Fruit fly (Drosophila melanogaster): ENCODE measurements around the gene dati.

dati gene

DNA sequence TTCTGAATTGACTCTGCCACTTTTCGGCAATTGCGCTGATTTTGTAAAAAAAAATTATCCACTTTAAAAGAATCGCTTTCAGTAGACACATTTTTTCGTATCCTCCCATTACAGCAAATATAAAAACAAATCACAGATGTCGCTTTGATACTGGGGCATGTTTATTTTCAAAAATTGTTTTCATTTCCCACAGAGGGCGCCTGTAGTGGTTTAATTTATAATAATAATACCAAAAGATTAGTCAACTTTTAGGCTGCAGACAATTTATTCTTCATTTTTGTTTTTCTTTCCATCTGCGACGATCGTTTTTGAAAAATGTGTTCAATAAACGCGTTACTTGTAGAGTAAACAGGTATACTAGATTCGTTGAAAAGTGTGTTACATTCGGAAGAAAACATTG, 11.4 kb upstream of the dati start:
- no peak for TF ChIP-seq psq (optimal IDR thresholded peaks at IDR 0.05)
- TF ChIP-seq Dll (optimal IDR thresholded peaks at IDR 0.05), result no peak
- no peak for TF ChIP-seq usp (GFP tag; optimal IDR thresholded peaks at IDR 0.05)
- no peak for TF ChIP-seq CG8478 (optimal IDR thresholded peaks at IDR 0.05)
- no peak for TF ChIP-seq EcR (GFP tag; optimal IDR thresholded peaks at IDR 0.05)
- no peak for TF ChIP-seq pan (optimal IDR thresholded peaks at IDR 0.05)

DNA sequence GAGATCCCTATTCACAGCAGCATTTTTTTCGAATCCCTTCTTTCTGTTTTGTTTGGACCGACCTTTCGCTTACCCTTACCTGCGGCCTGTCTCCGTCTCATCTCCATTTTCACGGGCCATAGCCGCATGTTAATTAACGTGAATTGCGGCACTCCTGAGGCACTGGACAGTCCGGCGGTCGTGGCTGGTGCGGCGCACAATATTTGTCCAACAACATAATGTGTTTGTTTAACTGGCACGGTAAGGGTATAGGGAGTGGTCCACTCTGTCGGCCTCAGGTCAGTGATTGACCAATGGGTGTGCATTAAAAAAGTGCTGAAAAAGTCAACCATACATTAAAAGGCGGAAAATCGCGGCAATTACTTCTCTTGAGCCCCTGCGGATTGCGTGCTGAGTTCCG, 10.9 kb upstream of the dati start:
- TF ChIP-seq CG8478 (optimal IDR thresholded peaks at IDR 0.05) (no peak), usp (GFP tag; optimal IDR thresholded peaks at IDR 0.05) (no peak), EcR (GFP tag; optimal IDR thresholded peaks at IDR 0.05) (no peak), Dll (optimal IDR thresholded peaks at IDR 0.05) (no peak), psq (optimal IDR thresholded peaks at IDR 0.05) (no peak), pan (optimal IDR thresholded peaks at IDR 0.05) (no peak)

DNA sequence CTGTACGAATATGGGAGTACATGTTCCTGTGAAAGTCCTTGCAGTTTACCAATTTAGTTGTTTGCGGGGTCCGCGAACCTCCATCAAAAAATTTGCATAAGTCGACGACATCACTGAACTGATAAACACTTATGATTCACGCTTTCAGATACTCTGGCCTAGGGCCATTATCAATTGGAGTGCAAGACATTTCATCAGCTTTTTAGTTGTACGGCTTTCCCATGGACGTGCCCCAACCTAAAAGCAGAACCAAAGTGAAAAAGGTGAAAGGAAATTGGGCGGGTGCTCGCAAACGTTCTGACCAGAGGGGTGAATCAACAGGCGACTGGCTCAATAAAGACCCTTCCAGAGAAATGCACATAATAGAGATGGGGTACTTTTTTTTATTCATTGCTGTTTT, 9.8 kb upstream of the dati start:
- TF ChIP-seq psq (optimal IDR thresholded peaks at IDR 0.05), result no peak
- TF ChIP-seq EcR (GFP tag; optimal IDR thresholded peaks at IDR 0.05), result no peak
- no peak for TF ChIP-seq pan (optimal IDR thresholded peaks at IDR 0.05)
- no peak for TF ChIP-seq Dll (optimal IDR thresholded peaks at IDR 0.05)

DNA sequence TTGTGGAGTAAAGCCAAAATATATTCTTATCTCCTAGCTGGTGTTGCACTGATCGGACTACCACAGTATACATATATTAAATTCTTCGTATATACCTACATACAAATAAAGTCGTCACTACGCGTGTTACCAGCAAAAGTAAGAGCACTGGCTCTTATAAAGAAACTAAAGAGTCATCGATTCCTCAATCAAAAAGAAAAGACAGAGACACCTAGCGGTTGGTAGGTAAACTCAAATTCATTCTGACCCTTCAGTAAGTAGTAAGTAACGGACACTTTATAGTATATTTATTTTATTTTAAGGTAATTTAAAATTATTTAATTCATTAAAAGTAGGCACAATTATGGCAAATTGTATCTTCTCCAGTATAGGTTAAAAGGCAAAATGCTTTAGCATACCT, 8.9 kb upstream of the dati start:
- no peak for TF ChIP-seq pan (optimal IDR thresholded peaks at IDR 0.05)
- TF ChIP-seq psq (optimal IDR thresholded peaks at IDR 0.05), result no peak
- no peak for TF ChIP-seq usp (GFP tag; optimal IDR thresholded peaks at IDR 0.05)
- no peak for TF ChIP-seq EcR (GFP tag; optimal IDR thresholded peaks at IDR 0.05)
- no peak for TF ChIP-seq Dll (optimal IDR thresholded peaks at IDR 0.05)
- TF ChIP-seq CG8478 (optimal IDR thresholded peaks at IDR 0.05), result no peak

DNA sequence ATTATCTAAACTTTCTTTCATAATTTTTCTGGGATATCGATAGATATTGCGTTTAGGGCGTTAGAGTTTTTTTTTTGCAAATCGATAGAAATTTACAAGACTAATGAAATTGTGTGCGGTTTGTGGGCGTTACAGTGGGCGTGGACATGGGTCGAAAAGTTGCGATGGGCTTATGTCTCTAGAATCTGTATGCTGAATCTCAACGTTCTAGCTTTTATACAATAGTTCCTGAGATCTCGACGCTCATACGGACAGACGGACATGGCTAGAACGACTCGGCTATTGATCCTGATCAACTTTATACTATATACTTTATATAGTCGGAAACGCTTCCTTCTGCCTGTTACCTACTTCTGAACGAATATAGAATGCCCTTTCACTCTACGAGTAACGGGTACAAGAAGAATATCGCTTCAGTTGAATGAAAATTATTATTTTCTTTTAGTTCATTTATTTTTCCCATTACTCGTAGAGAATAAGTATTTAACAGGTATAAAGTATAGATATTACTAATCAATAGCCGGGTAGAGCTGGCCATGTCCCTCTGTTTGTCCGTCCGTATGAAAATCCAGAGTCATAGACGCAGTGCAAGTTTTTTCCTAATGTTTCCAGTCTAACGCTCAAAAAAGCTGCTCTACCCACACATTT, 7.6 kb upstream of the dati start:
- no peak for TF ChIP-seq usp (GFP tag; optimal IDR thresholded peaks at IDR 0.05)
- TF ChIP-seq pan (optimal IDR thresholded peaks at IDR 0.05), result no peak
- TF ChIP-seq EcR (GFP tag; optimal IDR thresholded peaks at IDR 0.05), result no peak
- no peak for TF ChIP-seq CG8478 (optimal IDR thresholded peaks at IDR 0.05)
- no peak for TF ChIP-seq Dll (optimal IDR thresholded peaks at IDR 0.05)
- TF ChIP-seq psq (optimal IDR thresholded peaks at IDR 0.05), result no peak

DNA sequence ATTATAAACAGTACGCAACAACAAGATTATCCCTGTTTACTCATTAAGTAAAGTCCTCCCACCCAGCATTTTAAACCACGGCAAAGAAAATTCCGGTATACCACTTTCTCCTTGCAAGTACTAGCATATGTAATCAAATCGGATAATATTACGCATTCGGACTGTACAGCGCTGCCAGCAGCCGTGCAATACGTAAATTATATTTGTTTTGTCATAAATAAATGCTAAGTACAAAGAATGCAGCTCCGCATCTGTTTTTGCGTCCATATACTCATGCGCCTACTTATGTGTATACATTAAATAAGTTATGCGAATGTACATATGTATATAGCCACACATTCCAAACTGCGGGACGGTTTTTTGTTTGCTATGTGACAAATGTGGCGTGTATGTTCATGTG, 3.1 kb upstream of the dati start:
- TF ChIP-seq Dll (optimal IDR thresholded peaks at IDR 0.05), result no peak
- no peak for TF ChIP-seq usp (GFP tag; optimal IDR thresholded peaks at IDR 0.05)
- no peak for TF ChIP-seq EcR (GFP tag; optimal IDR thresholded peaks at IDR 0.05)
- no peak for TF ChIP-seq CG8478 (optimal IDR thresholded peaks at IDR 0.05)
- TF ChIP-seq pan (optimal IDR thresholded peaks at IDR 0.05), result no peak
- TF ChIP-seq psq (optimal IDR thresholded peaks at IDR 0.05), result no peak

DNA sequence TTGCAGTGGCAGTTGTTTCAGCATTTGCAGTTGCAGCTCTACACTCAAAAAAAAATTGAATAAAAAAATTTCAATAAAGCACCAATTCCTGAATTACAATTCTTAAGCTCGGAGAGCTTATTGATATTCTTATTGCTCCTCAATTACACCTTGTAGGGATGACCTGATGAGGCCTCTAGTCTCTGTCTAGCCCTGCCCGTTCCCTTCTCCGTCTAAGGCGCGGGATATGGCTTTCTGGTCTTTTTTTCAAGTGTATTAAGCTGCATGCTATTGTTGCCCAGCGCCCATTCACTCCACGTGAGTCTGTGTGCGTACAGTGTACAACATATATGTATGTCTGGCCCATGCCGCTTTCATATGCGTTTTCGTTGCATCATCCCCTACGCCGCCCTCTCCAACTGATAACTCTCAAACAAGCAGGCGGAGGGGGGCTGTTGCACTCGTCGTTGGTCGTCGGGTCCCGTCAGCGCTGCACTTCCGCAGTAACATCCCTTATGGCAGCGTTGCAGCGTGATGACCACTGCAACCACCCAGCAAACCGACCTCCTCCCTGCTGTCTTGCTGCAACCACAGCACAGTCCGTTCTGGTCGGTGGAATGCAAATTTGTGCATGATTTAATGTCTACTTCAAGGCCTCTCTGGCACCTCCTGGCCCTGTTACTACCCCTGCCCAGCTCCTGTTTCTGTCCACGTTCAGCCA, 614 bp upstream of the dati start:
- TF ChIP-seq usp (GFP tag; optimal IDR thresholded peaks at IDR 0.05) (no peak), CG8478 (optimal IDR thresholded peaks at IDR 0.05) (no peak), Dll (optimal IDR thresholded peaks at IDR 0.05) (no peak), pan (optimal IDR thresholded peaks at IDR 0.05) (no peak), EcR (GFP tag; optimal IDR thresholded peaks at IDR 0.05) (no peak), psq (optimal IDR thresholded peaks at IDR 0.05) (no peak)

DNA sequence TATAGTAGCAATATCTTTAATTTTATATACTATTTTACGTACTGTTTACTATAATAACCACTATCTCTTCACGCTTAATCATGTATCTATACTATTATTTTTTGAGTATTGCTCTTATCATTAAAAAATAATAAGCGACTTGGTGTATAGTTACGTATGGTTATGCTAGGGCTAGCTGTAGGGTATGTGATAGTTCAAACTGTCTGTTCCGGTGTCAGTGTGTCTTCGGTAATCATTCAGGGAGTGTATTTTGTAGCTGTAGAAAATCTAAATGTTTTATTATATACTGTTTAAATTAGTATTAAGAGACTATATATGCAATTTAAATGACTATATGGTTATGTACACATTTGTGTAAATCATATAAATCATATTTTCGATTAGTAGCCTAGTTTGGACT, 950 bp downstream of the dati start:
- no peak for TF ChIP-seq CG8478 (optimal IDR thresholded peaks at IDR 0.05)
- no peak for TF ChIP-seq pan (optimal IDR thresholded peaks at IDR 0.05)
- TF ChIP-seq usp (GFP tag; optimal IDR thresholded peaks at IDR 0.05), result no peak
- no peak for TF ChIP-seq Dll (optimal IDR thresholded peaks at IDR 0.05)

DNA sequence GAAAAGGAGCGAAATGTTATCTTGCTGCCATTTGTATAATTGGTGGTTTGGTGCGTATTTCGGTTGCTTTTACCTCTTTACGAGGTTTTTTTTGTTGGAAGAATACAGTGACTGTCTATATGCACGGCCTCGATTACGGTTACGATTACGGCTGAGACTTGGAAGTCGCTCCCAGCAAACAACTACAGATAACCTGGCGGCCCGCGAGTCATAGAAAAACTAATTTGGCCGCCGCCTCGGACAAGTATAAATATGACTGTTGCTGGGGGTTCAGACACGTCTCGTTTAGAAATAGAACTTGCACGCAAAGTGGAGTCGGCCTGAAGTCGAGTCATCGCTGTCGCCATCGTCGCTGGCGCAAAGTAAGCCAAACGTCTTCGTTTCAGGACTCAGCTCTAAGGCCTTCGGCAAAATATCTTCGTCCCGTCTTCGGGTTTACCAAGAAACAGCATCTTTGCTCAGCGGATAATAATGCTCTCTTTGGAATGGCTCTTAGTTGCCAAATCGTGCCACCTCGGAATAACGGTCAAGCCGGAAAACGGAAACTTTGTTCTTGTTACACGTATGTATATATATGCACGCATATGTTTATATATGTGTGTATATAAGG, 2.1 kb downstream of the dati start:
- TF ChIP-seq CG8478 (optimal IDR thresholded peaks at IDR 0.05) (no peak), pan (optimal IDR thresholded peaks at IDR 0.05) (no peak), usp (GFP tag; optimal IDR thresholded peaks at IDR 0.05) (no peak)

DNA sequence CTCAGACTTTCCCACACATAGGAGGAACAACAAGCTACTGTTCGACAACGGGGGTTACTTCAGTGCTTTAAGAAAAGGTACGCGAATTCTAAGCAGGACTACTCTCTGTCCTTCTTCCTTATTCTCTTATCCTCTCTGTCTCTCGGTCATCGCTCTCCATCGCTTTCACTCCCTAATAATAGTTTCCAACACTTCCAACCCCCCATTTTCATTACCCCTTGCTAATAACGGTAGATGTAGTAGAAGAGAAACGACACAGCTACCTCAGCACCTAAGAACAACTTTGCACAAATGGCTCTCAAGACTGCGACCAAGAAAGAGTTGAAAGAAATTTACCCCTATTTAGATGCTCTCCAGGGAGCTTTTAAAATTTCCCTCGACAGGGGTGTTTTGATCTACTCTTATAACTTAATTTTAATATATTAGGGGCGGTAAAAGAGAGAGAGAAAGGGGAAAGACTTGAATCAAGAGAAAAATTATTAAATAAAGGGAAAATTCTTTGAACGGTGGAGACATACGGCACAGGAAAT, 6.6 kb downstream of the dati start:
- TF ChIP-seq usp (GFP tag; optimal IDR thresholded peaks at IDR 0.05) (no peak), pan (optimal IDR thresholded peaks at IDR 0.05) (no peak), Dll (optimal IDR thresholded peaks at IDR 0.05) (no peak), EcR (GFP tag; optimal IDR thresholded peaks at IDR 0.05) (no peak), CG8478 (optimal IDR thresholded peaks at IDR 0.05) (no peak), psq (optimal IDR thresholded peaks at IDR 0.05) (no peak)

DNA sequence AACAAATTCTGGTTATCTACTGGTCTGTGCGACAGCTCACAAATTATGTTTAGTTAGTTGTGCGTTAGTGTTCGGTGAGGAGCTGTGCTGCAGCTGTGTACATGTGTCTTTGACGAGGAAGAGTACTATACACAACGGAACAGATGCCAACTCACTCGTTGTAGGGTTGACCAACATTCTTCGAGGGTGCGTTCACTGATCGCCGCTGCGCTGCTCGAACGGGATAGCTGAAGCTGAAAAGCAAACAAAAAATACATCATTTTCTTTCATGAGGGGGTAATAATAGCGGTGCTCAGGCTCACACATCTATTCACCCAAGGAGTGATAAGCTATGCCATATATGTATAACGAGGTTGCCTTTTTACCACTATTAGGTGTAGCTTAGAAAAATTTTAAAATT, 8.7 kb downstream of the dati start:
- TF ChIP-seq usp (GFP tag; optimal IDR thresholded peaks at IDR 0.05) (no peak), CG8478 (optimal IDR thresholded peaks at IDR 0.05) (no peak), pan (optimal IDR thresholded peaks at IDR 0.05) (no peak), EcR (GFP tag; optimal IDR thresholded peaks at IDR 0.05) (no peak), psq (optimal IDR thresholded peaks at IDR 0.05) (no peak), Dll (optimal IDR thresholded peaks at IDR 0.05) (no peak)

DNA sequence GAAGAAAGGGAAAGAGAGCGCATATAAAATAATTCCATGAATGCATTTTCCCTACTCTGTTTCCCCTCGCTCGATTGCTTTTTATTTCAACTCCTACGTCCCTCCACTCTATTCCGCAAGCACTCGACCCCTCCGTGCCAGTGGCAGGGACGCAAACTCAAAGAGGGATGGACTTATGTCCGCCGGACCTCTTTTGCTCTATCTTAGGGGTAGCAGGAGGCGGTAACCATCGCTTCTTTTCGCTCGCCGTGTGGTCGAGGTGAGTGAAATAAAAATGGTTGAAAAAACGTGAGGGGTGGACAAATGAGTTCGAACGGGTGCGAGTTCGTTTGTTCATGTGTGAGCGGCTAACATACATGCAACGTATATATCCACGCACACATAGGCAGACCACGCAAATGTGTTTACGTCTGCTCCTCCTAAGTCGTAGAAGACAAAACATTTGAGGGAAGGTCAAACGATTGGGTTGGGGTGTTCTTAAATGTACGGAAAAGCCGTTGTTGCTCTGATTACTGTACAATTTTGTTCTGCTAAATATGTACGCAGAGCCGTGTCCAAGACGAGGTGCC, 10.1 kb downstream of the dati start:
- TF ChIP-seq CG8478 (optimal IDR thresholded peaks at IDR 0.05) (no peak), pan (optimal IDR thresholded peaks at IDR 0.05) (no peak)

Measured in whole organism.